Worm (Caenorhabditis elegans) whole organism, L2 larva: ENCODE measurements around the gene B0361.4.

Experiments
- F13H6.1 ChIP-seq: sonication (generic microtip); optimal IDR thresholded peaks from 2 replicates; lab custom pipeline; 2016; ENCODE audit warnings: missing genetic modification characterization, missing compliant biosample characterization
- R02D3.7 ChIP-seq: fragments of 150-350 bp; optimal IDR thresholded peaks from 2 replicates; lab custom pipeline; 2014; ENCODE audit warnings: missing biosample characterization, missing genetic modification characterization
- crh-2 ChIP-seq: sonication (generic microtip); optimal IDR thresholded peaks from 2 replicates; lab custom pipeline; 2017; ENCODE audit warnings: missing biosample characterization, missing genetic modification characterization
- egl-27 ChIP-seq: sonication (generic microtip); optimal IDR thresholded peaks from 3 replicates; lab custom pipeline; 2017; ENCODE audit warnings: missing biosample characterization, missing genetic modification reagents, missing genetic modification characterization
- fos-1 ChIP-seq: fragments of 150-350 bp; optimal IDR thresholded peaks from 2 replicates; lab custom pipeline; 2014; ENCODE audit warnings: missing biosample characterization, missing genetic modification characterization
- mdl-1 ChIP-seq, 2 experiments: fragments of 150-350 bp in 1 of 2; sonication (generic microtip) in 1 of 2; optimal IDR thresholded peaks; 2 replicates each; lab custom pipeline; 2017; ENCODE audit warnings: missing biosample characterization in 2 of 2, missing genetic modification characterization in 2 of 2
- snpc-4 ChIP-seq: fragments of 150-350 bp; optimal IDR thresholded peaks from 2 replicates; lab custom pipeline; 2014; ENCODE audit warnings: missing biosample characterization, missing genetic modification characterization
- unc-39 ChIP-seq: fragments of 150-350 bp; optimal IDR thresholded peaks from 2 replicates; lab custom pipeline; 2014; ENCODE audit warnings: missing biosample characterization, missing genetic modification characterization

Gene B0361.4

DNA sequence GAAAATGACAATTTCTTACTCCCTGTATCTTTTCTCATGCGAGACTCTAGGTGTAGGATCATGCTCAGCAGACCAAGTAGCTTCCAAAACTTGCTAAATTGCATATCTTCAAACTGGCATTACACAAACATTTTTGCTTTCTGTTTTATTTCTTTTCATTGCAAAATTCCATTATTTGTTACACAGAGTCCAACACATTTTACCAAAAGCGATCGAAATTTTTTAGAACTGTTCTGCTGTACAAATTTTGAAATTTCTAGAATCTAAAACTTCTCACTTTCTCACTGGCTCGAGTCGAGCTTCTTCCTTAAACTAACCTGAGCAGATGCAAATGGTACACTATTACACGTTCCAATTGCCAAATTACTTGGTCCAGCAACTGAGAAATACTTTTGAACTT lies 55.7 kb downstream of the B0361.4 start:
- TF ChIP-seq unc-39 (tag; lab: Kevin White, UChicago) (no peak), mdl-1 (tag; optimal IDR thresholded peaks at IDR 0.05; lab: Kevin White, UChicago) (no peak), F13H6.1 (tag; lab: Kevin White, UChicago) (no peak)

ce11 chrIII:7314927-7315547 lies 56.2 kb downstream of the B0361.4 start, which contains the start of gene nspg-6:
nspg-6 (minus strand) TSS chrIII:7314977.
- TF ChIP-seq crh-2 (tag; lab: Kevin White, UChicago), result peak; percentile 65
- no peak for TF ChIP-seq snpc-4 (tag; lab: Kevin White, UChicago)
- TF ChIP-seq fos-1 (tag; lab: Kevin White, UChicago), result peak; percentile 87

- TF ChIP-seq egl-27 (tag; lab: Kevin White, UChicago) (no peak), fos-1 (tag; lab: Kevin White, UChicago) (peak; percentile 38), crh-2 (tag; lab: Kevin White, UChicago) (peak; percentile 18), R02D3.7 (tag; lab: Kevin White, UChicago) (no peak)
These were observed 58.6 kb downstream of the B0361.4 start for ce11 chrIII:7317354-7317753.
